Worm (Caenorhabditis elegans) whole organism, L1 larva: ENCODE measurements around the gene tomm-70.

Experiments
- ama-1 ChIP-seq: fragments of 150-350 bp; optimal IDR thresholded peaks from 2 replicates; lab custom pipeline; 2014
- egl-27 ChIP-seq, 2 experiments: fragments of 150-350 bp in 1 of 2; sonication (generic microtip); optimal IDR thresholded peaks; 3 replicates each; lab custom pipeline; 2017 to 2018; ENCODE audit warnings: missing biosample characterization in 2 of 2, missing genetic modification characterization in 2 of 2, missing genetic modification reagents in 2 of 2
- fkh-4 ChIP-seq: sonication (generic microtip); optimal IDR thresholded peaks from 2 replicates; lab custom pipeline; 2016; ENCODE audit warnings: missing compliant biosample characterization, missing genetic modification characterization, borderline replicate concordance
- lin-39 ChIP-seq: fragments of 150-350 bp; optimal IDR thresholded peaks from 2 replicates; lab custom pipeline; 2014; ENCODE audit warnings: missing biosample characterization, missing genetic modification reagents, missing genetic modification characterization
- mab-9 ChIP-seq: fragments of 200-800 bp; sonication (Bioruptor generic); IDR thresholded peaks from 2 replicates; pipeline ENCODE4 v1.3.6; 2022; ENCODE audit warnings: missing genetic modification reagents, missing genetic modification characterization, missing compliant biosample characterization
- mep-1 ChIP-seq: fragments of 150-350 bp; optimal IDR thresholded peaks from 2 replicates; lab custom pipeline; 2014; ENCODE audit warnings: missing biosample characterization, missing genetic modification characterization
- nhr-11 ChIP-seq: fragments of 150-350 bp; optimal IDR thresholded peaks from 2 replicates; lab custom pipeline; 2014; ENCODE audit warnings: missing biosample characterization, missing genetic modification characterization
- nhr-28 ChIP-seq: fragments of 150-350 bp; optimal IDR thresholded peaks from 2 replicates; lab custom pipeline; 2014; ENCODE audit warnings: missing biosample characterization, missing genetic modification characterization
- nhr-77 ChIP-seq: fragments of 150-350 bp; optimal IDR thresholded peaks from 2 replicates; lab custom pipeline; 2014; ENCODE audit warnings: missing biosample characterization, missing genetic modification characterization
- nhr-90 ChIP-seq: sonication (generic microtip); optimal IDR thresholded peaks from 2 replicates; lab custom pipeline; 2016; ENCODE audit warnings: mild to moderate bottlenecking, missing genetic modification characterization, missing compliant biosample characterization; ENCODE audit not compliant: poor library complexity
- skn-1 ChIP-seq: fragments of 150-350 bp; optimal IDR thresholded peaks from 2 replicates; lab custom pipeline; 2014; ENCODE audit warnings: missing biosample characterization, missing genetic modification characterization
- zag-1 ChIP-seq: fragments of 150-350 bp; optimal IDR thresholded peaks from 2 replicates; lab custom pipeline; 2014; ENCODE audit warnings: missing biosample characterization, missing genetic modification characterization
- ztf-4 ChIP-seq: fragments of 150-350 bp; optimal IDR thresholded peaks from 2 replicates; lab custom pipeline; 2014; ENCODE audit warnings: missing biosample characterization, missing genetic modification characterization

DNA sequence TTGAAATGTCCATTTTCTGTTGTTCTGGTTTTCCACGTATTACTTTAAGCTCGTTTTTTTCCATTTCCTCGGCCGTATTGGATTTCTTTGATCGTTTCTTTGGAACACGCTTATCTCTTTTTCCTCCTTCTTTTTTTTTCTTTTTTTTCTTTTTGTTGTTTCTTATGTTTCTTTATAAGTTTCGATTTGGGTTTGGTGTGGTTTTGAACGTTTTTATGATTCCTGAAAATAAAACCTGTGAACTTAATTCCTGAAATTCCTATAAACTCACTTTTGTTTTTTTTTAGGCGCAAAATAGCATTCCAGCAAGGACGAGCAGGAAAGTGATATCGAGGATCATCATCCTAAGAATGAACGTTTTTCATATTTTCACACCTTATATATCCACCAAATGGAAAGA lies 16.6 kb upstream of the tomm-70 start, which contains the start of gene K02D10.2:
- TF ChIP-seq nhr-11 (tag; lab: Kevin White, UChicago) (no peak), ama-1 (lab: Kevin White, UChicago) (no peak), zag-1 (tag; lab: Kevin White, UChicago) (no peak), nhr-90 (tag; lab: Kevin White, UChicago) (no peak), fkh-4 (no peak), egl-27 (tag; optimal IDR thresholded peaks at IDR 0.05; lab: Kevin White, UChicago) (no peak), skn-1 (tag; lab: Kevin White, UChicago) (no peak), nhr-28 (tag; lab: Kevin White, UChicago) (no peak), ztf-4 (tag; lab: Kevin White, UChicago) (no peak), nhr-77 (tag; lab: Kevin White, UChicago) (no peak), mab-9 (no peak), lin-39 (tag; lab: Kevin White, UChicago) (no peak), mep-1 (tag; lab: Kevin White, UChicago) (no peak)
